Worm (Caenorhabditis elegans): ENCODE results near the gene cyp-34A2.

DNA sequence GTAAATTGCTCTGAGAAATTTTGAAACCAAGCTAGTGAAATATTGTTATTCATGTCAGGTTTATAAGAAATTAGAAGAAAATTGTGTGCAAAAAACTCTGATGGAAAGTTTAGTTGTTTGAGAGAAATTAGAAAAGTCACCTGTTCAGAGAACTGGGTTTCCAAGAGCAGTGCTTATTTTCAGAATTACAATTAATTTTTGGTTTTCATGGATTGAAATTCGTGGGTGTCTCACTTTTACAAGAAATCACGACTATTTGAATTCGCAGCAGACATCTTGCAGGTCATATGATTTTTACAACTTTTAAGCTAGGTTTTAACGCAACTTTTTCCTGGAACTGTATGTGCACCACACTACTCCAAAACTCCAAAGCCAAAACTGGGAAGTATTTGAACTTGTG is 18.1 kb upstream of the cyp-34A2 start, which contains the start of gene srz-10:
- TF ChIP-seq lin-13 (tag; optimal IDR thresholded peaks at IDR 0.05) (no peak), nhr-2 (tag; optimal IDR thresholded peaks at IDR 0.05) (no peak), nhr-76 (tag; optimal IDR thresholded peaks at IDR 0.05) (no peak), mab-5 (tag; optimal IDR thresholded peaks at IDR 0.05) (no peak), nhr-237 (tag; optimal IDR thresholded peaks at IDR 0.05) (no peak), unc-62 (GFP tag; optimal IDR thresholded peaks at IDR 0.05) (no peak), ztf-11 (tag; optimal IDR thresholded peaks at IDR 0.05) (no peak), blmp-1 (tag; optimal IDR thresholded peaks at IDR 0.05) (no peak), elt-3 (tag; optimal IDR thresholded peaks at IDR 0.05) (no peak), snpc-4 (tag; optimal IDR thresholded peaks at IDR 0.05) (no peak), unc-120 (tag; optimal IDR thresholded peaks at IDR 0.05; ENCODE audit: poor library complexity, severe bottlenecking) (no peak), lsy-2 (tag; optimal IDR thresholded peaks at IDR 0.05) (no peak), nhr-12 (tag; optimal IDR thresholded peaks at IDR 0.05) (no peak)

Measured in whole organism, mixed stage, embryonic.